Fruit fly (Drosophila melanogaster) whole organism, embryonic: Measurements from ENCODE around the gene NK7.1.

Source experiments
- ATbp ChIP-seq: fragments of 200-800 bp; sonication (Bioruptor generic); optimal IDR thresholded peaks from 2 replicates; lab custom pipeline; 2017; ENCODE audit warnings: missing biosample characterization, mild to moderate bottlenecking, missing genetic modification characterization, missing genetic modification reagents
- Awh ChIP-seq: fragments of 200-800 bp; sonication (Bioruptor generic); IDR thresholded peaks from 2 replicates; pipeline ENCODE4, ENCODE4 v1.3.6; 2022; ENCODE audit warnings: missing biosample characterization, missing genetic modification characterization
- CG10267 ChIP-seq: fragments of 200-800 bp; sonication (Bioruptor generic); optimal IDR thresholded peaks from 2 replicates; lab custom pipeline; 2018; ENCODE audit warnings: missing biosample characterization, mild to moderate bottlenecking, missing genetic modification characterization, moderate library complexity
- CG12071 ChIP-seq: fragments of 200-800 bp; sonication (Bioruptor generic); optimal IDR thresholded peaks from 3 replicates; lab custom pipeline; 2018; ENCODE audit warnings: missing biosample characterization, mild to moderate bottlenecking, missing genetic modification characterization
- CG13424 ChIP-seq: fragments of 200-800 bp; sonication (Bioruptor generic); optimal IDR thresholded peaks from 2 replicates; lab custom pipeline; 2019; ENCODE audit warnings: missing biosample characterization, mild to moderate bottlenecking, missing genetic modification characterization, moderate library complexity
- CG17385 ChIP-seq: fragments of 200-800 bp; sonication (Bioruptor generic); optimal IDR thresholded peaks from 3 replicates; lab custom pipeline; 2018; ENCODE audit warnings: missing biosample characterization, mild to moderate bottlenecking, missing genetic modification characterization
- CG17568 ChIP-seq: fragments of 200-800 bp; sonication (Bioruptor generic); optimal IDR thresholded peaks from 2 replicates; lab custom pipeline; 2018; ENCODE audit warnings: missing biosample characterization, mild to moderate bottlenecking, missing genetic modification characterization, moderate library complexity
- CG17802 ChIP-seq: fragments of 200-800 bp; sonication (Bioruptor generic); optimal IDR thresholded peaks from 2 replicates; lab custom pipeline; 2018; ENCODE audit warnings: missing biosample characterization, mild to moderate bottlenecking, missing genetic modification characterization, moderate library complexity
- CG17829 ChIP-seq: fragments of 200-800 bp; optimal IDR thresholded peaks from 2 replicates; lab custom pipeline; 2019; ENCODE audit warnings: missing biosample characterization, mild to moderate bottlenecking, missing genetic modification characterization, moderate library complexity
- CG2712 ChIP-seq: fragments of 200-800 bp; optimal IDR thresholded peaks from 3 replicates; lab custom pipeline; 2019; ENCODE audit warnings: missing biosample characterization, mild to moderate bottlenecking, missing genetic modification characterization, moderate library complexity
- CG33213 ChIP-seq: fragments of 200-800 bp; sonication (Bioruptor generic); optimal IDR thresholded peaks from 3 replicates; lab custom pipeline; 2016; ENCODE audit warnings: missing biosample characterization, missing genetic modification characterization
- CG4360 ChIP-seq: fragments of 200-800 bp; sonication (Bioruptor generic); IDR thresholded peaks from 2 replicates; pipeline ENCODE4 v1.3.6; 2022; ENCODE audit warnings: missing biosample characterization, missing genetic modification characterization
- CG4424 ChIP-seq: fragments of 200-800 bp; sonication (Bioruptor generic); optimal IDR thresholded peaks from 3 replicates; lab custom pipeline; 2016; ENCODE audit warnings: missing biosample characterization, missing genetic modification characterization
- CG4707 ChIP-seq: fragments of 200-800 bp; sonication (Bioruptor generic); optimal IDR thresholded peaks from 2 replicates; lab custom pipeline; 2018; ENCODE audit warnings: missing biosample characterization, mild to moderate bottlenecking, missing genetic modification characterization, moderate library complexity
- CG5953 ChIP-seq: fragments of 200-800 bp; sonication (Bioruptor generic); IDR thresholded peaks from 2 replicates; pipeline ENCODE4 v1.3.6; 2022; ENCODE audit warnings: missing biosample characterization, missing genetic modification characterization
- CG6765 ChIP-seq: fragments of 200-800 bp; sonication (Bioruptor generic); optimal IDR thresholded peaks from 3 replicates; lab custom pipeline; 2017; ENCODE audit warnings: missing biosample characterization, mild to moderate bottlenecking, missing genetic modification characterization
- CG6813 ChIP-seq: fragments of 200-800 bp; sonication (Bioruptor generic); optimal IDR thresholded peaks from 2 replicates; lab custom pipeline; 2017; ENCODE audit warnings: missing biosample characterization, missing genetic modification characterization, mild to moderate bottlenecking, moderate library complexity, missing genetic modification reagents
- CG8388 ChIP-seq: fragments of 200-800 bp; sonication (Bioruptor generic); optimal IDR thresholded peaks from 2 replicates; lab custom pipeline; 2019; ENCODE audit warnings: missing biosample characterization, mild to moderate bottlenecking, missing genetic modification characterization, moderate library complexity
- CG9609 ChIP-seq: fragments of 200-800 bp; sonication (Bioruptor generic); optimal IDR thresholded peaks from 3 replicates; lab custom pipeline; 2016; ENCODE audit warnings: missing biosample characterization, missing genetic modification characterization
- CG9932 ChIP-seq: fragments of 200-800 bp; sonication (Bioruptor generic); IDR thresholded peaks from 2 replicates; pipeline ENCODE4 v1.3.6; 2022; ENCODE audit warnings: missing biosample characterization, missing genetic modification characterization
- CoRest ChIP-seq: fragments of 200-800 bp; sonication (Bioruptor generic); optimal IDR thresholded peaks from 3 replicates; lab custom pipeline; 2018; ENCODE audit warnings: missing biosample characterization, mild to moderate bottlenecking, missing genetic modification characterization, moderate library complexity
- D19B ChIP-seq: fragments of 200-800 bp; sonication (Bioruptor generic); optimal IDR thresholded peaks from 2 replicates; lab custom pipeline; 2017; ENCODE audit warnings: missing biosample characterization, mild to moderate bottlenecking, missing genetic modification characterization
- Ets65A ChIP-seq: fragments of 200-800 bp; sonication (Bioruptor generic); peaks from one replicate; lab custom pipeline; 2016; ENCODE audit warnings: missing biosample characterization, missing genetic modification characterization
- Hand ChIP-seq: fragments of 200-800 bp; sonication (Bioruptor generic); optimal IDR thresholded peaks from 2 replicates; lab custom pipeline; 2017; ENCODE audit warnings: mild to moderate bottlenecking, missing biosample characterization, missing genetic modification reagents, missing genetic modification characterization
- Hmr ChIP-seq: fragments of 200-800 bp; sonication (Bioruptor generic); optimal IDR thresholded peaks from 3 replicates; lab custom pipeline; 2017; ENCODE audit warnings: mild to moderate bottlenecking, missing biosample characterization, missing genetic modification reagents, missing genetic modification characterization
- Hr51 ChIP-seq, 2 experiments: fragments of 200-800 bp; sonication (Bioruptor generic); optimal IDR thresholded peaks; 2 replicates in 1 of 2; 3 replicates in 1 of 2; lab custom pipeline; 2016 to 2018; ENCODE audit warnings: missing biosample characterization in 2 of 2, missing genetic modification characterization in 2 of 2, mild to moderate bottlenecking in 1 of 2, moderate library complexity in 1 of 2
- MTF-1 ChIP-seq: fragments of 200-800 bp; sonication (Bioruptor generic); optimal IDR thresholded peaks from 2 replicates; lab custom pipeline; 2018; ENCODE audit warnings: missing biosample characterization, mild to moderate bottlenecking, missing genetic modification characterization, borderline replicate concordance
- Mrtf ChIP-seq: fragments of 200-800 bp; sonication (Bioruptor generic); IDR thresholded peaks from 3 replicates; pipeline ENCODE4 v1.3.6; 2022; ENCODE audit warnings: missing biosample characterization, missing genetic modification characterization
- NC2β ChIP-seq: fragments of 200-800 bp; sonication (Bioruptor generic); optimal IDR thresholded peaks from 2 replicates; lab custom pipeline; 2016; ENCODE audit warnings: missing biosample characterization, missing genetic modification characterization
- Nf-YC ChIP-seq: fragments of 200-800 bp; optimal IDR thresholded peaks from 3 replicates; lab custom pipeline; 2019; ENCODE audit warnings: missing biosample characterization, mild to moderate bottlenecking, missing genetic modification characterization, moderate library complexity
- PHDP ChIP-seq: fragments of 200-800 bp; sonication (Bioruptor generic); optimal IDR thresholded peaks from 3 replicates; lab custom pipeline; 2018; ENCODE audit warnings: missing biosample characterization, mild to moderate bottlenecking, missing genetic modification characterization, moderate library complexity
- br ChIP-seq: fragments of >200 bp; optimal IDR thresholded peaks from 2 replicates; lab custom pipeline; 2017
- danr ChIP-seq: fragments of 200-800 bp; sonication (Bioruptor generic); IDR thresholded peaks from 2 replicates; pipeline ENCODE4 v1.3.6; 2022; ENCODE audit warnings: missing biosample characterization, missing genetic modification characterization
- esg ChIP-seq: fragments of 200-800 bp; sonication (Bioruptor generic); conservative IDR thresholded peaks from 2 replicates; pipeline ENCODE4 v1.3.6; 2022; ENCODE audit warnings: missing biosample characterization, missing genetic modification characterization
- fd64A ChIP-seq: fragments of 200-800 bp; sonication (Bioruptor generic); optimal IDR thresholded peaks from 3 replicates; lab custom pipeline; 2018; ENCODE audit warnings: missing biosample characterization, mild to moderate bottlenecking, missing genetic modification characterization
- fd96Cb ChIP-seq: fragments of 200-800 bp; sonication (Bioruptor generic); optimal IDR thresholded peaks from 2 replicates; lab custom pipeline; 2018; ENCODE audit warnings: missing biosample characterization, mild to moderate bottlenecking, missing genetic modification characterization, moderate library complexity
- gem ChIP-seq: fragments of 200-800 bp; sonication (Bioruptor generic); optimal IDR thresholded peaks from 2 replicates; lab custom pipeline; 2019; ENCODE audit warnings: missing biosample characterization, mild to moderate bottlenecking, missing genetic modification characterization, moderate library complexity
- grau ChIP-seq: fragments of 200-800 bp; optimal IDR thresholded peaks from 3 replicates; lab custom pipeline; 2019; ENCODE audit warnings: missing biosample characterization, mild to moderate bottlenecking, missing genetic modification characterization, moderate library complexity
- hb ChIP-seq: fragments of 200-800 bp; sonication (Bioruptor generic); IDR thresholded peaks from 3 replicates; pipeline ENCODE4 v1.3.6; 2022; ENCODE audit warnings: missing biosample characterization, missing genetic modification characterization; ENCODE audit not compliant: partially characterized antibody
- her ChIP-seq: fragments of 200-800 bp; sonication (Bioruptor generic); optimal IDR thresholded peaks from 2 replicates; lab custom pipeline; 2016; ENCODE audit warnings: missing biosample characterization, missing genetic modification characterization
- ken ChIP-seq: fragments of 200-800 bp; sonication (Bioruptor generic); IDR thresholded peaks from 3 replicates; pipeline ENCODE4 v1.3.6; 2022; ENCODE audit warnings: missing biosample characterization, missing genetic modification characterization
- knrl ChIP-seq: fragments of 200-800 bp; sonication (Bioruptor generic); IDR thresholded peaks from 3 replicates; pipeline ENCODE4 v1.3.6; 2022; ENCODE audit warnings: missing biosample characterization, missing genetic modification characterization; ENCODE audit not compliant: partially characterized antibody
- lab ChIP-seq: fragments of 200-800 bp; sonication (Bioruptor generic); optimal IDR thresholded peaks from 3 replicates; lab custom pipeline; 2017; ENCODE audit warnings: missing biosample characterization, missing genetic modification characterization, mild to moderate bottlenecking, moderate library complexity, missing genetic modification reagents
- nmo ChIP-seq: fragments of 200-800 bp; sonication (Bioruptor generic); optimal IDR thresholded peaks from 2 replicates; lab custom pipeline; 2018; ENCODE audit warnings: missing biosample characterization, mild to moderate bottlenecking, missing genetic modification characterization, moderate library complexity
- pho ChIP-seq: fragments of 200-800 bp; sonication (Bioruptor generic); optimal IDR thresholded peaks from 2 replicates; lab custom pipeline; 2016; ENCODE audit warnings: missing biosample characterization, missing genetic modification characterization
- phol ChIP-seq: fragments of 200-800 bp; sonication (Bioruptor generic); optimal IDR thresholded peaks from 3 replicates; lab custom pipeline; 2018; ENCODE audit warnings: missing biosample characterization, mild to moderate bottlenecking, missing genetic modification characterization, moderate library complexity
- sens ChIP-seq: fragments of 200-800 bp; sonication (Bioruptor generic); peaks from one replicate; lab custom pipeline; 2016; ENCODE audit warnings: missing biosample characterization, missing genetic modification characterization
- sima ChIP-seq: fragments of 200-800 bp; sonication (Bioruptor generic); optimal IDR thresholded peaks from 2 replicates; lab custom pipeline; 2016; ENCODE audit warnings: missing biosample characterization, missing genetic modification characterization
- tgo ChIP-seq: fragments of 200-800 bp; sonication (Bioruptor generic); IDR thresholded peaks from 3 replicates; pipeline ENCODE4 v1.3.6; 2022; ENCODE audit warnings: missing biosample characterization, missing genetic modification characterization
- tx ChIP-seq: fragments of 200-800 bp; sonication (Bioruptor generic); optimal IDR thresholded peaks from 2 replicates; lab custom pipeline; 2016; ENCODE audit warnings: missing biosample characterization, missing genetic modification characterization
- unpg ChIP-seq: fragments of 200-800 bp; sonication (Bioruptor generic); optimal IDR thresholded peaks from 3 replicates; lab custom pipeline; 2018; ENCODE audit warnings: missing biosample characterization, mild to moderate bottlenecking, missing genetic modification characterization, moderate library complexity
- zfh1 ChIP-seq: fragments of 200-800 bp; sonication (Bioruptor generic); IDR thresholded peaks from 3 replicates; pipeline ENCODE4 v1.3.6; 2022; ENCODE audit warnings: missing biosample characterization, missing genetic modification characterization

NK7.1 gene

DNA sequence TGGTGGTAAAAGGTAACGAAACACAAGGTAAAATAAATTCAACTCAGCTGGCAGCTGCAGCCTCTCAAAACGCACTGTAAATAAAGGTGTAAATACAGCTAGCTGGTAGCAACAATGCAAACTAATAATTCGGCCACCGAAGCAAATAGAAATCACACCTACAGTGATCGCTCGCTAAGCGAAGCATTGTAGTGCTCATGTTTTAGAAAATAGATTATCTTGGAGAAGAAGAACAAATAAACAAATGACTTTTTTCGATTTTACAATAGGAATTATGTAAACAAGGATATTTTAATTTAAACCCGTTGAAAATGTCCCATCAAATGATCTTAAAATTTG, 88.4 kb downstream of the NK7.1 start (continued):
- peak; percentile 18 for TF ChIP-seq PHDP
- TF ChIP-seq CG17802, result peak; percentile 8
- TF ChIP-seq CG4707 (GFP tag; lab: Kevin White, UChicago), result peak; percentile 15
- TF ChIP-seq fd64A, result peak; percentile 77
- TF ChIP-seq unpg (GFP tag; lab: Kevin White, UChicago), result peak; percentile 16
- TF ChIP-seq CG13424, result peak; percentile 40
- peak; percentile 13 for TF ChIP-seq CG33213 (GFP tag; lab: Kevin White, UChicago)
- TF ChIP-seq Hmr (GFP tag; lab: Kevin White, UChicago), result no peak
- TF ChIP-seq hb (GFP tag; lab: Robert Waterston, UW), result no peak
- peak; percentile 24 for TF ChIP-seq CG2712 (tag; lab: Kevin White, UChicago)
- no peak for TF ChIP-seq knrl (GFP tag; lab: Robert Waterston, UW)
- TF ChIP-seq CG6813 (GFP tag; lab: Kevin White, UChicago), result no peak
- peak; percentile 9 for TF ChIP-seq CG17829 (tag; lab: Kevin White, UChicago)
- peak; percentile 53 for TF ChIP-seq CG12071
- peak; percentile 92 for TF ChIP-seq grau (tag; lab: Kevin White, UChicago)
- no peak for TF ChIP-seq CG10267 (tag; lab: Kevin White, UChicago)
- peak; percentile 34 for TF ChIP-seq pho (GFP tag; lab: Kevin White, UChicago)
- TF ChIP-seq CG17568, result peak; percentile 6
- peak; percentile 79 for TF ChIP-seq sens (GFP tag; lab: Kevin White, UChicago)
- no peak for TF ChIP-seq CG4424 (GFP tag; lab: Kevin White, UChicago)
- TF ChIP-seq CG8388 (GFP tag; lab: Kevin White, UChicago), result peak; percentile 30
- peak; percentile 60 for TF ChIP-seq MTF-1
- peak; percentile 4 for TF ChIP-seq sima (GFP tag; lab: Kevin White, UChicago)
- TF ChIP-seq CG17385, result peak; percentile 8
- peak; percentile 47 for TF ChIP-seq lab (GFP tag; lab: Kevin White, UChicago)
- TF ChIP-seq Ets65A (GFP tag; lab: Kevin White, UChicago), result peak; percentile 81
- TF ChIP-seq CG9932 (GFP tag; lab: Robert Waterston, UW), result no peak
- peak; percentile 16 for TF ChIP-seq CG9609 (GFP tag; lab: Kevin White, UChicago)
- TF ChIP-seq Hr51 (GFP tag; optimal IDR thresholded peaks at IDR 0.05; lab: Kevin White, UChicago), result peak in 1 of 2 experiments; percentile 46
- TF ChIP-seq nmo, result peak; percentile 24
- peak; percentile 23 for TF ChIP-seq phol (tag; lab: Kevin White, UChicago)
- TF ChIP-seq ATbp (GFP tag; lab: Kevin White, UChicago), result peak; percentile 82
- peak; percentile 44 for TF ChIP-seq CoRest (tag; lab: Kevin White, UChicago)
- TF ChIP-seq gem (tag; lab: Kevin White, UChicago), result peak; percentile 51
- peak; percentile 14 for TF ChIP-seq Hand (GFP tag; lab: Kevin White, UChicago)
- peak; percentile 36 for TF ChIP-seq tx (GFP tag; lab: Kevin White, UChicago)
- TF ChIP-seq zfh1 (GFP tag; lab: Robert Waterston, UW), result no peak
- TF ChIP-seq NC2β (GFP tag; lab: Kevin White, UChicago), result no peak
- TF ChIP-seq esg, result no peak

DNA sequence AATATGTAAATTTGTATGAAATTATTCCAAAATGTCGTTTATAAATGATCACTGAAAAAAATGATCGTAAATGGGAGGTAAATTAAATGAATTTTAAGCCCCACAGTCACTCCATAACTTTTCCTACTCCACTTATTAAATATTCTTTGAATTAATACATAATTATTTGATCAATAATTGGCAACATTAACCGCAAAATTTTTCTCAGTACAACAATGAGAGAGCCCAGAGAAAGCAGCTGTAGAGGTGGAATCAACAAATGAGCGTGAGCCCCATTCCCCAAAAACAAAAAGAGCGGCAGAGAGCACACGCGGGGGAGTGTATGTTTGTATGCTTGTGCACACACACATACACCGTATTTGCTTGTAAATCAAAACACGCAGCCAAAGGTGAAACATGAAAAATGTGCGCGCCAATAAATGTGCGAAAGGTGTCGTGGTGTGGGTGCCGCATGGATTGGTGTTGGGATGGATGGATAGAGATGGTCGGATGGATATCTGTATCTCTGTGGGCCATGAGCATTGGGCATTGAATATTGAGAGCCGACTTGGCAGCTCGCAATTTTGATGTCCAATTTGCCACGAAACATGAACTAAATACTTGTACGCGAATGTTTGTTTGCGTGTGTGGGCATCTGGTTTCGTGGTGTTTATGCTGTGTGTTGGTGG, 88.9 kb downstream of the NK7.1 start:
- TF ChIP-seq ken (GFP tag; lab: Robert Waterston, UW) (no peak), CG6765 (GFP tag; lab: Kevin White, UChicago) (peak; percentile 96), fd96Cb (tag; lab: Kevin White, UChicago) (peak; percentile 99), br (lab: Kevin White, UChicago) (no peak), CG4360 (no peak), tgo (GFP tag; lab: Robert Waterston, UW) (no peak), Awh (GFP tag; lab: Robert Waterston, UW) (no peak), CG5953 (GFP tag; lab: Robert Waterston, UW) (no peak), D19B (GFP tag; lab: Kevin White, UChicago) (peak; percentile 95), her (peak; percentile 51), Mrtf (GFP tag; lab: Robert Waterston, UW) (no peak), Nf-YC (peak; percentile 89), danr (GFP tag; lab: Robert Waterston, UW) (no peak)
